Worm (Caenorhabditis elegans): ENCODE measurements around the gene C47A10.16.

DNA sequence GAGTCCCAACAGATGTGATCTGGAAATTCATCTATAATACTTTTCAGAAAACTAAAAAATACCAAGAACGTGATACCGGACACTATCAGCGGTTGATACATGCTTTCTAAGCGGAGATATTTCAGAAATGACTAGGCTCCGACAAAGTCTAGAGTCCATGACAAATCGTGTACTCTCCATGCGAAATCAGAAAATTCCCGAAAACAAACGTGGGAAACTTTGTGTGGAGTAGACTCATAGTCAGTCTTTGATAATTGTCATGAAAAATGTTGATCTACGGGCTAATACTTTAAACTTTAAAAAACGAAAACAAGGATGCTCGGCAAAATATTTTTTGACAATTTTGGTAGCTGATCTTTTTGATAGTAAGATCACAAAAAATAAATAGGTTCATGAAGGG is 33.8 kb upstream of the C47A10.16 start, which contains the start of gene srx-18:
- TF ChIP-seq ztf-29 (GFP tag; IDR thresholded peaks at IDR 0.05) (no peak), T22C8.4 (GFP tag; IDR thresholded peaks at IDR 0.05) (no peak), flt-1 (GFP tag; IDR thresholded peaks at IDR 0.05) (no peak), med-1 (GFP tag; optimal IDR thresholded peaks at IDR 0.05; ENCODE audit: insufficient read depth) (no peak), cog-1 (tag; optimal IDR thresholded peaks at IDR 0.05) (no peak), ztf-23 (GFP tag; IDR thresholded peaks at IDR 0.05) (no peak), ref-1 (GFP tag; conservative IDR thresholded peaks at IDR 0.05) (no peak), tab-1 (GFP tag; IDR thresholded peaks at IDR 0.05) (no peak), klf-2 (GFP tag; conservative IDR thresholded peaks at IDR 0.05) (no peak)
